Worm (Caenorhabditis elegans) whole organism, L4/young adult: ENCODE data around the gene col-123.

Source experiments
- W03F9.2 ChIP-seq: fragments of 150-350 bp; optimal IDR thresholded peaks from 2 replicates; lab custom pipeline; 2014; ENCODE audit warnings: missing biosample characterization, missing genetic modification characterization
- dao-5 ChIP-seq: sonication (generic microtip); optimal IDR thresholded peaks from 2 replicates; lab custom pipeline; 2016; ENCODE audit warnings: missing genotype, missing genetic modification characterization, moderate library complexity, missing compliant biosample characterization
- him-1 ChIP-seq: sonication (generic microtip); optimal IDR thresholded peaks from 2 replicates; lab custom pipeline; 2016; ENCODE audit warnings: missing genotype, missing genetic modification reagents, missing genetic modification characterization, missing compliant biosample characterization

DNA sequence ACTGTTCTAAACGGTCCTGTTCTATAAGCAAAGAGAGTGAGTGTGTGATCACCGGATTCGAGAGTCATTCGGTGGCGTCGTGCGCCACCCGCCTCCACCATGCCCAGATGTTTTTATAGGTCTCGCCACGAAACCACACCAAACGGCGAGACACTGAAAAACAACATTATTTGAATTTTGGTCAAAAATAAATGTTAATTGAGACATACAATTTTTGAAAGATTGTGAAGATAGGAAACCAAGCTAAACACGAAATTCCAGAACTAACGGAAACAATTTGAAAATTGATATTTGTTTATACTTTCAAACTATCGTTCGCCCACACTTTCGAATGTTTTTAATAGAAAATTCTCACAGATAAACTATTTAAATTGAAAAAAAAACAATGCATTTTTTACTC lies 2.8 kb downstream of the col-123 start, which contains the start of gene catp-6:
- TF ChIP-seq him-1 (tag; lab: Kevin White, UChicago) (no peak), dao-5 (tag; lab: Kevin White, UChicago) (no peak), W03F9.2 (tag; lab: Kevin White, UChicago) (no peak)
